Worm (Caenorhabditis elegans) whole organism, L2 larva: ENCODE results near the gene T05A7.6.

Source experiments
- F13H6.1 ChIP-seq: sonication (generic microtip); optimal IDR thresholded peaks from 2 replicates; lab custom pipeline; 2016; ENCODE audit warnings: missing genetic modification characterization, missing compliant biosample characterization
- R02D3.7 ChIP-seq: fragments of 150-350 bp; optimal IDR thresholded peaks from 2 replicates; lab custom pipeline; 2014; ENCODE audit warnings: missing biosample characterization, missing genetic modification characterization
- Y55F3AM.14 ChIP-seq: fragments of 200-800 bp; sonication (Bioruptor generic); optimal IDR thresholded peaks from 2 replicates; lab custom pipeline; 2018; ENCODE audit warnings: mild to moderate bottlenecking, missing genetic modification characterization, missing compliant biosample characterization
- ZK546.5 ChIP-seq: sonication (generic microtip); optimal IDR thresholded peaks from 2 replicates; lab custom pipeline; 2017; ENCODE audit warnings: missing biosample characterization, missing genetic modification characterization
- alr-1 ChIP-seq: fragments of 150-350 bp; optimal IDR thresholded peaks from 2 replicates; lab custom pipeline; 2014; ENCODE audit warnings: missing biosample characterization, missing genetic modification characterization
- aly-2 ChIP-seq: fragments of 150-350 bp; optimal IDR thresholded peaks from 2 replicates; lab custom pipeline; 2014; ENCODE audit warnings: missing biosample characterization, missing genetic modification characterization
- ceh-16 ChIP-seq: fragments of 150-350 bp; optimal IDR thresholded peaks from 2 replicates; lab custom pipeline; 2014; ENCODE audit warnings: missing biosample characterization, missing genetic modification characterization
- ceh-82 ChIP-seq: fragments of 150-350 bp; optimal IDR thresholded peaks from 2 replicates; lab custom pipeline; 2014; ENCODE audit warnings: missing biosample characterization, missing genetic modification characterization
- crh-2 ChIP-seq: sonication (generic microtip); optimal IDR thresholded peaks from 2 replicates; lab custom pipeline; 2017; ENCODE audit warnings: missing biosample characterization, missing genetic modification characterization
- dmd-4 ChIP-seq: sonication (generic microtip); optimal IDR thresholded peaks from 2 replicates; lab custom pipeline; 2017; ENCODE audit warnings: missing biosample characterization, missing genetic modification characterization
- egl-27 ChIP-seq: sonication (generic microtip); optimal IDR thresholded peaks from 3 replicates; lab custom pipeline; 2017; ENCODE audit warnings: missing biosample characterization, missing genetic modification reagents, missing genetic modification characterization
- elt-1 ChIP-seq: fragments of 150-350 bp; optimal IDR thresholded peaks from 2 replicates; lab custom pipeline; 2014; ENCODE audit warnings: missing biosample characterization, missing genetic modification characterization
- elt-3 ChIP-seq: sonication (generic microtip); optimal IDR thresholded peaks from 2 replicates; lab custom pipeline; 2017; ENCODE audit warnings: missing biosample characterization, missing genetic modification characterization
- fos-1 ChIP-seq: fragments of 150-350 bp; optimal IDR thresholded peaks from 2 replicates; lab custom pipeline; 2014; ENCODE audit warnings: missing biosample characterization, missing genetic modification characterization
- gmeb-1 ChIP-seq: fragments of 150-350 bp; optimal IDR thresholded peaks from 2 replicates; lab custom pipeline; 2014; ENCODE audit warnings: missing biosample characterization, missing genetic modification characterization
- lin-39 ChIP-seq: fragments of 150-350 bp; optimal IDR thresholded peaks from 2 replicates; lab custom pipeline; 2014; ENCODE audit warnings: missing biosample characterization, missing genetic modification reagents, missing genetic modification characterization
- lsy-2 ChIP-seq, 2 experiments: fragments of 150-350 bp in 1 of 2; sonication (generic microtip) in 1 of 2; optimal IDR thresholded peaks; 2 replicates each; lab custom pipeline; 2014 to 2017; ENCODE audit warnings: missing biosample characterization in 2 of 2, missing genetic modification characterization in 2 of 2
- mab-5 ChIP-seq: fragments of 150-350 bp; optimal IDR thresholded peaks from 2 replicates; lab custom pipeline; 2014; ENCODE audit warnings: missing biosample characterization, missing genetic modification characterization
- mdl-1 ChIP-seq, 2 experiments: fragments of 150-350 bp in 1 of 2; sonication (generic microtip) in 1 of 2; optimal IDR thresholded peaks; 2 replicates each; lab custom pipeline; 2017; ENCODE audit warnings: missing biosample characterization in 2 of 2, missing genetic modification characterization in 2 of 2
- nhr-10 ChIP-seq: sonication (generic microtip); optimal IDR thresholded peaks from 2 replicates; lab custom pipeline; 2017; ENCODE audit warnings: missing biosample characterization, missing genetic modification characterization
- nhr-11 ChIP-seq: fragments of 150-350 bp; optimal IDR thresholded peaks from 2 replicates; lab custom pipeline; 2014; ENCODE audit warnings: missing biosample characterization, missing genetic modification characterization
- nhr-12 ChIP-seq: fragments of 150-350 bp; optimal IDR thresholded peaks from 2 replicates; lab custom pipeline; 2014; ENCODE audit warnings: missing biosample characterization, missing genetic modification characterization
- nhr-129 ChIP-seq: fragments of 150-350 bp; optimal IDR thresholded peaks from 2 replicates; lab custom pipeline; 2014; ENCODE audit warnings: missing biosample characterization, missing genetic modification characterization
- nhr-21 ChIP-seq: fragments of 150-350 bp; optimal IDR thresholded peaks from 2 replicates; lab custom pipeline; 2014; ENCODE audit warnings: missing biosample characterization, missing genetic modification characterization
- nhr-23 ChIP-seq: fragments of 150-350 bp; optimal IDR thresholded peaks from 2 replicates; lab custom pipeline; 2014; ENCODE audit warnings: missing biosample characterization, missing genetic modification reagents, missing genetic modification characterization
- nhr-237 ChIP-seq: fragments of 150-350 bp; optimal IDR thresholded peaks from 2 replicates; lab custom pipeline; 2014; ENCODE audit warnings: missing biosample characterization, missing genetic modification characterization
- nhr-25 ChIP-seq: fragments of 150-350 bp; sonication (generic microtip); optimal IDR thresholded peaks from 3 replicates; lab custom pipeline; 2014; ENCODE audit warnings: missing biosample characterization, missing genetic modification characterization
- nhr-6 ChIP-seq: fragments of 150-350 bp; optimal IDR thresholded peaks from 2 replicates; lab custom pipeline; 2014; ENCODE audit warnings: missing biosample characterization, missing genetic modification characterization
- nhr-77 ChIP-seq: fragments of 150-350 bp; optimal IDR thresholded peaks from 2 replicates; lab custom pipeline; 2014; ENCODE audit warnings: missing biosample characterization, missing genetic modification characterization
- peb-1 ChIP-seq: fragments of 150-350 bp; optimal IDR thresholded peaks from 2 replicates; lab custom pipeline; 2014; ENCODE audit warnings: missing biosample characterization, missing genetic modification characterization
- sem-4 ChIP-seq: fragments of 150-350 bp; optimal IDR thresholded peaks from 2 replicates; lab custom pipeline; 2014; ENCODE audit warnings: missing biosample characterization, missing genetic modification reagents, missing genetic modification characterization
- skn-1 ChIP-seq: sonication (generic microtip); optimal IDR thresholded peaks from 2 replicates; lab custom pipeline; 2017; ENCODE audit warnings: missing biosample characterization, missing genetic modification characterization
- sma-3 ChIP-seq: sonication (generic microtip); optimal IDR thresholded peaks from 2 replicates; lab custom pipeline; 2016; ENCODE audit warnings: missing genetic modification reagents, missing genetic modification characterization, missing compliant biosample characterization
- sma-9 ChIP-seq, 2 experiments: fragments of 150-350 bp in 1 of 2; sonication (generic microtip) in 1 of 2; optimal IDR thresholded peaks; 2 replicates each; lab custom pipeline; 2014 to 2016; ENCODE audit warnings: missing genetic modification characterization in 2 of 2, mild to moderate bottlenecking in 1 of 2, missing biosample characterization in 1 of 2, missing compliant biosample characterization in 1 of 2, missing genetic modification reagents in 1 of 2, moderate library complexity in 1 of 2
- snpc-4 ChIP-seq: fragments of 150-350 bp; optimal IDR thresholded peaks from 2 replicates; lab custom pipeline; 2014; ENCODE audit warnings: missing biosample characterization, missing genetic modification characterization
- unc-39 ChIP-seq: fragments of 150-350 bp; optimal IDR thresholded peaks from 2 replicates; lab custom pipeline; 2014; ENCODE audit warnings: missing biosample characterization, missing genetic modification characterization
- unc-55 ChIP-seq: fragments of 150-350 bp; sonication (generic microtip); optimal IDR thresholded peaks from 3 replicates; lab custom pipeline; 2014; ENCODE audit warnings: missing biosample characterization, missing genetic modification reagents, missing genetic modification characterization
- unc-62 ChIP-seq: fragments of 150-350 bp; optimal IDR thresholded peaks from 2 replicates; lab custom pipeline; 2014; ENCODE audit warnings: missing biosample characterization, missing genetic modification reagents, missing genetic modification characterization
- zag-1 ChIP-seq: fragments of 150-350 bp; optimal IDR thresholded peaks from 2 replicates; lab custom pipeline; 2014; ENCODE audit warnings: missing biosample characterization, missing genetic modification characterization
- ztf-1 ChIP-seq: fragments of 200-800 bp; sonication (Bioruptor generic); conservative IDR thresholded peaks from 2 replicates; pipeline ENCODE4 v1.3.6; 2022; ENCODE audit warnings: missing genetic modification characterization, missing compliant biosample characterization
- ztf-11 ChIP-seq: sonication (generic microtip); optimal IDR thresholded peaks from 2 replicates; lab custom pipeline; 2017; ENCODE audit warnings: missing biosample characterization, missing genetic modification characterization
- ztf-4 ChIP-seq: fragments of 150-350 bp; optimal IDR thresholded peaks from 2 replicates; lab custom pipeline; 2014; ENCODE audit warnings: missing biosample characterization, missing genetic modification characterization

The T05A7.6 gene

DNA sequence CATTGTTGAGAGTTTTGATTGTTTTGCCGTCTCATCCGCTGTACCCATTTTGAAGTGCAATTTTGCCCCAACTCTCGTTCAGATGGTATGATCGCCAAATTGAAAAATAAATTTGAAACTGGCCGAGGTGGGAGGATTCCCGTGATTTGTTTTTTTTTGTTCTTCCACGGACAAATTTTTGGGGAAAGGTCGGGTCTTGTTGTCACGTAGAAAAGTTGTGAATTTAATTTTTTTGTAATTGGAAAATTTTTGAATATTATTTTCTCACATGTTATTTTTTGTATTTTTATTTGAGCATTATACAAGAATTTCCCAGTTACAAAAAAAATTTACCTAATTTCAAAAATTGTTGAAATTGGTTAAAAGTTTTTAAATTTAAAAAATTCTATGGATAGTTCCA, at the start of gene T05A7.6:
Gene T05A7.6, minus strand, starts transcription at position 101 of the 400 bp plus-strand sequence.
- no peak for TF ChIP-seq skn-1 (tag; lab: Kevin White, UChicago)
- TF ChIP-seq ztf-11 (tag; lab: Kevin White, UChicago): no peak
- no peak for TF ChIP-seq elt-1 (tag; lab: Kevin White, UChicago)
- no peak for TF ChIP-seq Y55F3AM.14 (GFP tag; lab: Kevin White, UChicago)

DNA sequence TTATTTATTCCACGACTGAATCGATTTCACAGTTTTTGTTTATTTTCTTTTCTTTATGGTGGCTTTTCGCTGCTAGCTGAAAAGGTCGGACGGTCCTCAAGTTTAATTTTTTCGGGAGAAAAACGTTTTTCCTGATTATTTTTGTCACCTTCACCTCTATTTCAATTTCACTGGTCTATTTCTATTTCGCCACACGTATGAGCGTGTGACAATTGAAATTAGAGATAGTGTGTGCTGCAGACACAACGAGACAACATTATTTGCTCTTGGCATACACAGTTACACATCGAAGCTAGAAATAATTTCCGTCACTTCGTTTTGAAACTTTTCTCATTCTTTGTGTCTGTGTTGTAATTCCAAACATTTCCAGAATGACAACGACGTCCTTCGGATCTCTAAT, 44.1 kb upstream of the T05A7.6 start, which contains the start of gene F41C3.8:
Gene F41C3.8, plus strand, starts transcription at position 371 of the 400 bp plus-strand sequence.
- TF ChIP-seq ztf-1: no peak
- no peak for TF ChIP-seq unc-62
- no peak for TF ChIP-seq alr-1
- TF ChIP-seq fos-1 (tag; lab: Kevin White, UChicago): peak; percentile 66
- TF ChIP-seq Y55F3AM.14 (GFP tag; lab: Kevin White, UChicago): no peak
- TF ChIP-seq nhr-10 (tag; lab: Kevin White, UChicago): no peak
- no peak for TF ChIP-seq ceh-82
- peak; percentile 29 for TF ChIP-seq F13H6.1 (tag; lab: Kevin White, UChicago)
- peak; percentile 15 for TF ChIP-seq crh-2
- peak; percentile 17 for TF ChIP-seq nhr-129 (tag; lab: Kevin White, UChicago)
- no peak for TF ChIP-seq nhr-237

DNA sequence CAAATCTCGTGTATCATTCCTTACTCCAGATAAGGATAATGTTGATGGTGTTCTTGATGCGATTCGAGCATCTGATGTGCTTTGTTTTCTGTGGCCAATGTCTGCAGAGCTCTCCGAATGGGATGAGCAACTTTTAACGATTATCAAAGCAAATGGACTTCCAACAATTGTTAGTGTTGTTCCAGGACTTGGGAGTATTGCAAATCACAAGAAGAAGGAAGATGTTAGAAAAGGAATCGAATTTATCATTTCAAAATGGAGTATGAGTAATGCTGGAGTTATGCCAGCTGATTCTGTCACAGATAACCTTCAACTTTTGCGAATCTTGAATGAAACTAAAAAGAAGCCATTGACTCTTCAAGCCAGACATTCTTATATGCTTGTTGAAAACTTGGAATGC, 39.2 kb upstream of the T05A7.6 start:
- TF ChIP-seq mdl-1 (tag; optimal IDR thresholded peaks at IDR 0.05; lab: Kevin White, UChicago) (no peak), peb-1 (tag; lab: Kevin White, UChicago) (no peak), nhr-77 (no peak)

DNA sequence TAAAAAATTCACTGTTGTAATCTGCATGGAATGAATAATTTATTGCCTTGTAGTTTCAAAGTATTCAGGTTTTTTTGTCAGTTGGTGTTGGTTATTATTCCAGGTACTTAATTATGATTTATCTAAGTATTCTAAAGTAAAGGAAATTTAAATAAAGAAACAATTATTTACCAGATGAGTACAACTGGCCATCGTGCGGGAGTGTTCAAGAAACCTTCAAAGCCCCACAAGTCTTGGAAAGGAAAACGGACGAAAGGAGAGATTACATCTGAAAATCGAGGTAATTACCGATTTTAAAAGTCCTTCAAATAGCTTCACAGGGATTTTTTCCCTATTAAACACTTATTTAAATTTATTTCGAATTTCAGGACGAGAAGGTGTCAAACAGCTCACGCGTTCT, 38.5 kb upstream of the T05A7.6 start, which contains the start of gene tag-151:
Gene tag-151, plus strand, starts transcription at position 158 of the 400 bp plus-strand sequence.
- no peak for TF ChIP-seq lin-39
- TF ChIP-seq alr-1: no peak
- no peak for TF ChIP-seq nhr-237
- TF ChIP-seq unc-62: no peak
- no peak for TF ChIP-seq ceh-82
- no peak for TF ChIP-seq nhr-6 (tag; lab: Kevin White, UChicago)
- TF ChIP-seq mdl-1 (tag; optimal IDR thresholded peaks at IDR 0.05; lab: Kevin White, UChicago): no peak
- peak in 1 of 2 experiments; percentile 8 for TF ChIP-seq lsy-2 (tag; optimal IDR thresholded peaks at IDR 0.05; lab: Kevin White, UChicago)
- no peak for TF ChIP-seq skn-1 (tag; lab: Kevin White, UChicago)
- TF ChIP-seq Y55F3AM.14 (GFP tag; lab: Kevin White, UChicago): no peak
- TF ChIP-seq nhr-25 (tag; lab: Kevin White, UChicago): peak; percentile 3
- no peak for TF ChIP-seq crh-2

DNA sequence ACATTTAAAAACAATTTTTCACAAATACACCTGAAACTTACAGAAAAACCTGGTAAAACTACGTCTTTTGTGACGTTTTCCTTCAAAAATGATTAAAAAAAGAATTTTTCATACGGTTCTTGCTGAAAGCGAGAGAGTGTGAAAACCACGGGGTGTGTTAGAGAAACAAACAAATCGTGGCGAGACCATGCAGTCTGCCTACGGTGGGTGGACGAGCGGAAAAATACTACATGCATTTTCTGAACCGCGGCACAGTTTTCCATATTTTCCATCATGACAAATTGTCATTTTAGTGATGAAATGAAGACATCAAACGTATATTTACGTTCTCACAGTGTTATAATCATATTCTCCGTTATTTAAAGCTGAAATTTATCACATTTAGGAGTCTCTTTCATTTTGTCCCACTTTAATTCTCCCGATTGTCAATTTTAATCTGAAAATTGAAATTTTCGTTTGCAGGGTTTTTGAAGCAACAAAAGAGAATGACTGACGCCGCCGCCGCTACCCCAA, 34.8 kb upstream of the T05A7.6 start, which contains the start of the genes F10G7.9 and tsn-1:
Gene F10G7.9, minus strand, starts transcription at position 127 of the 513 bp plus-strand sequence.
Gene tsn-1, plus strand, starts transcription at position 463 of the 513 bp plus-strand sequence.
- peak; percentile 7 for TF ChIP-seq nhr-21
- TF ChIP-seq ztf-1: no peak
- no peak for TF ChIP-seq elt-1 (tag; lab: Kevin White, UChicago)
- TF ChIP-seq R02D3.7: no peak
- peak; percentile 29 for TF ChIP-seq nhr-129 (tag; lab: Kevin White, UChicago)
- no peak for TF ChIP-seq nhr-23 (tag; lab: Kevin White, UChicago)
- no peak for TF ChIP-seq sem-4 (tag; lab: Kevin White, UChicago)
- TF ChIP-seq ztf-4 (tag; lab: Kevin White, UChicago): no peak
- TF ChIP-seq unc-62: no peak
- TF ChIP-seq mab-5 (tag; lab: Kevin White, UChicago): no peak
- no peak for TF ChIP-seq aly-2 (tag; lab: Kevin White, UChicago)
- TF ChIP-seq egl-27 (tag; lab: Kevin White, UChicago): peak; percentile 23
- TF ChIP-seq nhr-11: no peak
- TF ChIP-seq ZK546.5 (tag; lab: Kevin White, UChicago): no peak
- TF ChIP-seq nhr-10 (tag; lab: Kevin White, UChicago): no peak
- no peak for TF ChIP-seq peb-1 (tag; lab: Kevin White, UChicago)
- no peak for TF ChIP-seq zag-1
- no peak for TF ChIP-seq Y55F3AM.14 (GFP tag; lab: Kevin White, UChicago)
- TF ChIP-seq mdl-1 (tag; optimal IDR thresholded peaks at IDR 0.05; lab: Kevin White, UChicago): no peak
- no peak for TF ChIP-seq dmd-4
- no peak for TF ChIP-seq unc-39 (tag; lab: Kevin White, UChicago)
- no peak for TF ChIP-seq nhr-6 (tag; lab: Kevin White, UChicago)
- peak; percentile 22 for TF ChIP-seq sma-9 (GFP tag; optimal IDR thresholded peaks at IDR 0.05; lab: Kevin White, UChicago)
- TF ChIP-seq sma-9 (tag; optimal IDR thresholded peaks at IDR 0.05; lab: Kevin White, UChicago): no peak
- TF ChIP-seq sma-3 (GFP tag; lab: Kevin White, UChicago): peak; percentile 47
- no peak for TF ChIP-seq lin-39
- TF ChIP-seq ceh-16 (tag; lab: Kevin White, UChicago): no peak
- peak; percentile 69 for TF ChIP-seq fos-1 (tag; lab: Kevin White, UChicago)
- no peak for TF ChIP-seq alr-1
- peak; percentile 69 for TF ChIP-seq gmeb-1 (tag; lab: Kevin White, UChicago)
- TF ChIP-seq elt-3 (tag; lab: Kevin White, UChicago): no peak
- peak; percentile 86 to 97 for TF ChIP-seq lsy-2 (tag; optimal IDR thresholded peaks at IDR 0.05; lab: Kevin White, UChicago)
- TF ChIP-seq unc-55: peak; percentile 67
- peak; percentile 52 for TF ChIP-seq crh-2
- TF ChIP-seq nhr-12 (tag; lab: Kevin White, UChicago): no peak
- no peak for TF ChIP-seq skn-1 (tag; lab: Kevin White, UChicago)
- TF ChIP-seq nhr-25 (tag; lab: Kevin White, UChicago): peak; percentile 41
- no peak for TF ChIP-seq nhr-237
- TF ChIP-seq snpc-4 (tag; lab: Kevin White, UChicago): no peak
- peak; percentile 35 for TF ChIP-seq F13H6.1 (tag; lab: Kevin White, UChicago)
